Fruit fly (Drosophila melanogaster) whole organism, embryonic: Measurements from ENCODE around the gene CG32054.

Source experiments
- Abd-B ChIP-seq: fragments of 200-800 bp; sonication (Bioruptor generic); optimal IDR thresholded peaks from 2 replicates; lab custom pipeline; 2018; ENCODE audit warnings: missing biosample characterization, mild to moderate bottlenecking, missing genetic modification characterization, moderate library complexity
- Ada2b ChIP-seq: fragments of 200-800 bp; sonication (Bioruptor generic); IDR thresholded peaks from 2 replicates; pipeline ENCODE4 v1.3.6; 2022; ENCODE audit warnings: missing biosample characterization, missing genetic modification characterization
- C15 ChIP-seq: fragments of 200-800 bp; sonication (Bioruptor generic); IDR thresholded peaks from 3 replicates; pipeline ENCODE4 v1.3.6; 2022; ENCODE audit warnings: missing biosample characterization, missing genetic modification characterization
- CG10543 ChIP-seq: fragments of 200-800 bp; sonication (Bioruptor generic); optimal IDR thresholded peaks from 3 replicates; lab custom pipeline; 2017; ENCODE audit warnings: missing biosample characterization, mild to moderate bottlenecking, missing genetic modification characterization, moderate library complexity
- CG11247 ChIP-seq: fragments of 200-800 bp; sonication (Bioruptor generic); IDR thresholded peaks from 2 replicates; pipeline ENCODE4 v1.3.6; 2022; ENCODE audit warnings: missing biosample characterization, missing genetic modification characterization
- CG11560 ChIP-seq: fragments of 200-800 bp; sonication (Bioruptor generic); IDR thresholded peaks from 3 replicates; pipeline ENCODE4 v1.3.6; 2022; ENCODE audit warnings: missing biosample characterization, missing genetic modification characterization
- CG11696 ChIP-seq: fragments of 200-800 bp; sonication (Bioruptor generic); IDR thresholded peaks from 2 replicates; pipeline ENCODE4 v1.3.6; 2022; ENCODE audit warnings: missing biosample characterization, missing genetic modification characterization
- CG12391 ChIP-seq: fragments of 200-800 bp; sonication (Bioruptor generic); optimal IDR thresholded peaks from 3 replicates; lab custom pipeline; 2018; ENCODE audit warnings: missing biosample characterization, mild to moderate bottlenecking, missing genetic modification characterization, moderate library complexity
- CG12942 ChIP-seq: fragments of 200-800 bp; sonication (Bioruptor generic); optimal IDR thresholded peaks from 3 replicates; lab custom pipeline; 2016; ENCODE audit warnings: missing biosample characterization, missing genetic modification characterization
- CG13894 ChIP-seq: fragments of 200-800 bp; sonication (Bioruptor generic); optimal IDR thresholded peaks from 3 replicates; lab custom pipeline; 2018; ENCODE audit warnings: missing biosample characterization, mild to moderate bottlenecking, missing genetic modification characterization, moderate library complexity
- CG15073 ChIP-seq: fragments of 200-800 bp; sonication (Bioruptor generic); optimal IDR thresholded peaks from 2 replicates; lab custom pipeline; 2016; ENCODE audit warnings: missing biosample characterization, missing genetic modification characterization
- CG1647 ChIP-seq: fragments of 200-800 bp; sonication (Bioruptor generic); optimal IDR thresholded peaks from 3 replicates; lab custom pipeline; 2016; ENCODE audit warnings: missing biosample characterization, missing genetic modification characterization
- CG2678 ChIP-seq: fragments of 200-800 bp; sonication (Bioruptor generic); optimal IDR thresholded peaks from 3 replicates; lab custom pipeline; 2019; ENCODE audit warnings: missing biosample characterization, mild to moderate bottlenecking, missing genetic modification characterization, moderate library complexity
- CG31441 ChIP-seq: fragments of 200-800 bp; sonication (Bioruptor generic); IDR thresholded peaks from 2 replicates; pipeline ENCODE4 v1.3.6; 2022; ENCODE audit warnings: missing biosample characterization, missing genetic modification characterization
- CG32772 ChIP-seq: fragments of 200-800 bp; sonication (Bioruptor generic); IDR thresholded peaks from 2 replicates; pipeline ENCODE4 v1.3.6; 2022; ENCODE audit warnings: missing biosample characterization, missing genetic modification characterization
- CG4707 ChIP-seq: fragments of 200-800 bp; sonication (Bioruptor generic); optimal IDR thresholded peaks from 2 replicates; lab custom pipeline; 2018; ENCODE audit warnings: missing biosample characterization, mild to moderate bottlenecking, missing genetic modification characterization, moderate library complexity
- CG6689 ChIP-seq: fragments of 200-800 bp; sonication (Bioruptor generic); IDR thresholded peaks from 2 replicates; pipeline ENCODE4 v1.3.6; 2022; ENCODE audit warnings: missing biosample characterization, missing genetic modification characterization
- CG7839 ChIP-seq: fragments of 200-800 bp; sonication (Bioruptor generic); optimal IDR thresholded peaks from 3 replicates; lab custom pipeline; 2018; ENCODE audit warnings: missing biosample characterization, mild to moderate bottlenecking, missing genetic modification characterization, moderate library complexity
- CoRest ChIP-seq: fragments of 200-800 bp; sonication (Bioruptor generic); optimal IDR thresholded peaks from 3 replicates; lab custom pipeline; 2018; ENCODE audit warnings: missing biosample characterization, mild to moderate bottlenecking, missing genetic modification characterization, moderate library complexity
- D ChIP-seq, 2 experiments: fragments of 200-800 bp in 1 of 2; fragments of >200 bp in 1 of 2; sonication (Bioruptor generic) in 1 of 2; optimal IDR thresholded peaks; 2 replicates in 1 of 2; 3 replicates in 1 of 2; lab custom pipeline; 2017; ENCODE audit warnings: mild to moderate bottlenecking in 1 of 2, missing biosample characterization in 1 of 2, missing genetic modification characterization in 1 of 2, missing genetic modification reagents in 1 of 2
- Dip2 ChIP-seq: fragments of 200-800 bp; sonication (Bioruptor generic); IDR thresholded peaks from 2 replicates; pipeline ENCODE4 v1.3.6; 2022; ENCODE audit warnings: missing biosample characterization, missing genetic modification characterization
- Drgx ChIP-seq: fragments of 200-800 bp; sonication (Bioruptor generic); IDR thresholded peaks from 2 replicates; pipeline ENCODE4 v1.3.6; 2022; ENCODE audit warnings: missing biosample characterization, missing genetic modification characterization
- HLH3B ChIP-seq: fragments of 200-800 bp; sonication (Bioruptor generic); IDR thresholded peaks from 2 replicates; pipeline ENCODE4 v1.3.6; 2022; ENCODE audit warnings: missing biosample characterization, missing genetic modification characterization
- HLHmδ ChIP-seq: fragments of 200-800 bp; sonication (Bioruptor generic); optimal IDR thresholded peaks from 2 replicates; lab custom pipeline; 2018; ENCODE audit warnings: missing biosample characterization, mild to moderate bottlenecking, missing genetic modification characterization, moderate library complexity
- Hmr ChIP-seq: fragments of 200-800 bp; sonication (Bioruptor generic); optimal IDR thresholded peaks from 3 replicates; lab custom pipeline; 2017; ENCODE audit warnings: mild to moderate bottlenecking, missing biosample characterization, missing genetic modification reagents, missing genetic modification characterization
- Hr3 ChIP-seq: fragments of 200-800 bp; sonication (Bioruptor generic); optimal IDR thresholded peaks from 3 replicates; lab custom pipeline; 2016; ENCODE audit warnings: missing biosample characterization, missing genetic modification characterization
- Max ChIP-seq: fragments of 200-800 bp; sonication (Bioruptor generic); optimal IDR thresholded peaks from 2 replicates; lab custom pipeline; 2016; ENCODE audit warnings: missing biosample characterization, mild to moderate bottlenecking, missing genetic modification characterization
- Oli ChIP-seq: fragments of 200-800 bp; sonication (Bioruptor generic); optimal IDR thresholded peaks from 2 replicates; lab custom pipeline; 2018; ENCODE audit warnings: missing biosample characterization, mild to moderate bottlenecking, missing genetic modification characterization, moderate library complexity
- Ravus ChIP-seq: fragments of 200-800 bp; sonication (Bioruptor generic); IDR thresholded peaks from 2 replicates; pipeline ENCODE4 v1.3.6; 2022; ENCODE audit warnings: missing biosample characterization, missing genetic modification characterization
- Rfx ChIP-seq: fragments of 200-800 bp; sonication (Bioruptor generic); IDR thresholded peaks from 2 replicates; pipeline ENCODE4 v1.3.6; 2022; ENCODE audit warnings: missing biosample characterization, missing genetic modification characterization
- Sox102F ChIP-seq: fragments of 200-800 bp; sonication (Bioruptor generic); optimal IDR thresholded peaks from 2 replicates; lab custom pipeline; 2018; ENCODE audit warnings: missing biosample characterization, mild to moderate bottlenecking, missing genetic modification characterization, moderate library complexity
- Trl ChIP-seq, 3 experiments: fragments of >200 bp in 2 of 3; fragments of 200-800 bp in 1 of 3; sonication (Bioruptor generic) in 1 of 3; optimal IDR thresholded peaks; 2 replicates in 1 of 3; 3 replicates in 2 of 3; lab custom pipeline; 2016 to 2017; ENCODE audit warnings: missing biosample characterization in 1 of 3, missing genetic modification characterization in 1 of 3
- ap ChIP-seq: fragments of 200-800 bp; sonication (Bioruptor generic); IDR thresholded peaks from 2 replicates; pipeline ENCODE4 v1.3.6; 2022; ENCODE audit warnings: missing biosample characterization, missing genetic modification characterization
- ara ChIP-seq: fragments of 200-800 bp; sonication (Bioruptor generic); IDR thresholded peaks from 2 replicates; pipeline ENCODE4 v1.3.6; 2022; ENCODE audit warnings: missing biosample characterization, missing genetic modification characterization
- ase ChIP-seq: fragments of 200-800 bp; sonication (Bioruptor generic); IDR thresholded peaks from 3 replicates; pipeline ENCODE4 v1.3.6; 2022; ENCODE audit warnings: missing biosample characterization, missing genetic modification characterization
- cad ChIP-seq: fragments of >200 bp; optimal IDR thresholded peaks from 2 replicates; lab custom pipeline; 2017; ENCODE audit warnings: missing biosample characterization, missing genetic modification characterization
- chif ChIP-seq, 2 experiments: fragments of 200-800 bp; sonication (Bioruptor generic); optimal IDR thresholded peaks; 3 replicates each; lab custom pipeline; 2016; ENCODE audit warnings: missing biosample characterization in 2 of 2, missing genetic modification characterization in 2 of 2
- corto ChIP-seq: fragments of 200-800 bp; sonication (Bioruptor generic); optimal IDR thresholded peaks from 2 replicates; lab custom pipeline; 2016; ENCODE audit warnings: missing biosample characterization, mild to moderate bottlenecking, missing genetic modification characterization, moderate library complexity
- croc ChIP-seq: fragments of 200-800 bp; sonication (Bioruptor generic); conservative IDR thresholded peaks from 3 replicates; pipeline ENCODE4 v1.3.6; 2022; ENCODE audit warnings: missing biosample characterization, missing genetic modification characterization
- dysf ChIP-seq: fragments of 200-800 bp; sonication (Bioruptor generic); IDR thresholded peaks from 3 replicates; pipeline ENCODE4 v1.3.6; 2022; ENCODE audit warnings: missing biosample characterization, missing genetic modification characterization
- ewg ChIP-seq: fragments of 200-800 bp; sonication (Bioruptor generic); optimal IDR thresholded peaks from 3 replicates; lab custom pipeline; 2017; ENCODE audit warnings: mild to moderate bottlenecking, missing biosample characterization, missing genetic modification reagents, missing genetic modification characterization
- hth ChIP-seq: fragments of >200 bp; optimal IDR thresholded peaks from 2 replicates; lab custom pipeline; 2017; ENCODE audit warnings: inconsistent platforms
- org-1 ChIP-seq: fragments of 200-800 bp; sonication (Bioruptor generic); optimal IDR thresholded peaks from 2 replicates; lab custom pipeline; 2017; ENCODE audit warnings: missing biosample characterization, missing genetic modification characterization
- pan ChIP-seq, 4 experiments: fragments of >200 bp in 3 of 4; fragments of 200-800 bp in 1 of 4; sonication (Bioruptor generic) in 1 of 4; optimal IDR thresholded peaks in 3 of 4; IDR thresholded peaks in 1 of 4; 2 replicates each; pipeline versions ENCODE4 v1.3.6 to Lab custom; 2017 to 2022; ENCODE audit warnings: missing biosample characterization in 2 of 4, missing genetic modification characterization in 2 of 4, mixed read lengths in 1 of 4
- prd ChIP-seq, 3 experiments: fragments of >200 bp in 2 of 3; fragments of 200-800 bp in 1 of 3; sonication (Bioruptor generic) in 1 of 3; optimal IDR thresholded peaks in 2 of 3; IDR thresholded peaks in 1 of 3; 2 replicates in 2 of 3; 3 replicates in 1 of 3; pipeline versions ENCODE4 v1.3.6 to Lab custom; 2017 to 2022; ENCODE audit warnings: missing biosample characterization in 1 of 3, missing genetic modification characterization in 1 of 3
- run ChIP-seq: fragments of 200-800 bp; sonication (Bioruptor generic); optimal IDR thresholded peaks from 3 replicates; lab custom pipeline; 2018; ENCODE audit warnings: missing biosample characterization, mild to moderate bottlenecking, missing genetic modification characterization
- slp2 ChIP-seq: fragments of 200-800 bp; sonication (Bioruptor generic); optimal IDR thresholded peaks from 2 replicates; lab custom pipeline; 2016; ENCODE audit warnings: missing biosample characterization, missing genetic modification characterization
- tup ChIP-seq: fragments of 200-800 bp; sonication (Bioruptor generic); optimal IDR thresholded peaks from 2 replicates; lab custom pipeline; 2016; ENCODE audit warnings: missing biosample characterization, mild to moderate bottlenecking, missing genetic modification characterization, moderate library complexity
- tx ChIP-seq: fragments of 200-800 bp; sonication (Bioruptor generic); optimal IDR thresholded peaks from 2 replicates; lab custom pipeline; 2016; ENCODE audit warnings: missing biosample characterization, missing genetic modification characterization

CG32054 gene

dm6 chr3L:10110379-10110778 is 15.8 kb upstream of the CG32054 start (continued):
- TF ChIP-seq Trl (optimal IDR thresholded peaks at IDR 0.05; lab: Kevin White, UChicago) (no peak), Trl (GFP tag; optimal IDR thresholded peaks at IDR 0.05; lab: Kevin White, UChicago) (no peak), ap (GFP tag; lab: Robert Waterston, UW) (no peak), CG11560 (tag; lab: Robert Waterston, UW) (0 out of 3 replicates have a peak, but pooled peaks have one; percentile 8), slp2 (GFP tag; lab: Kevin White, UChicago) (no peak), Ravus (GFP tag; lab: Robert Waterston, UW) (no peak), ase (GFP tag; lab: Robert Waterston, UW) (0 out of 3 replicates have a peak, but pooled peaks have one; percentile 25), CG6689 (GFP tag; lab: Robert Waterston, UW) (no peak), hth (no peak), D (optimal IDR thresholded peaks at IDR 0.05; lab: Kevin White, UChicago) (no peak), D (GFP tag; optimal IDR thresholded peaks at IDR 0.05; lab: Kevin White, UChicago) (no peak), CG11247 (0 out of 2 replicates have a peak, but pooled peaks have one; percentile 24), run (tag; lab: Kevin White, UChicago) (no peak), cad (GFP tag; lab: Kevin White, UChicago) (no peak), CG31441 (GFP tag; lab: Robert Waterston, UW) (peak; percentile 39; the same call in 1 of the 2 replicates), CG11696 (no peak), Rfx (GFP tag; lab: Robert Waterston, UW) (peak; percentile 26; the same call in 1 of the 2 replicates), Ada2b (peak; percentile 30; the same call in 1 of the 2 replicates), tx (GFP tag; lab: Kevin White, UChicago) (no peak), chif (GFP tag; optimal IDR thresholded peaks at IDR 0.05; lab: Kevin White, UChicago) (no peak), Max (GFP tag; lab: Kevin White, UChicago) (no peak), dysf (GFP tag; lab: Robert Waterston, UW) (peak; percentile 42; the same call in 2 of the 3 replicates), corto (GFP tag; lab: Kevin White, UChicago) (no peak), CG4707 (GFP tag; lab: Kevin White, UChicago) (no peak), croc (GFP tag; lab: Robert Waterston, UW) (peak; percentile 25; the same call in 1 of the 3 replicates), org-1 (GFP tag; lab: Kevin White, UChicago) (no peak), pan (optimal IDR thresholded peaks at IDR 0.05; lab: Kevin White, UChicago) (no peak), pan (GFP tag; optimal IDR thresholded peaks at IDR 0.05 in 1 of 2, IDR thresholded peaks at IDR 0.05 in 1 of 2) (peak in 1 of 2 experiments; percentile 57), CoRest (peak; percentile 20), Drgx (peak; percentile 56; the same call in 1 of the 2 replicates), C15 (GFP tag; lab: Robert Waterston, UW) (no peak), HLHmδ (GFP tag; lab: Kevin White, UChicago) (no peak), CG7839 (tag; lab: Kevin White, UChicago) (peak; percentile 35), CG10543 (no peak), Dip2 (GFP tag; lab: Robert Waterston, UW) (no peak), HLH3B (GFP tag; lab: Robert Waterston, UW) (peak; percentile 12; the same call in 1 of the 2 replicates), Hr3 (GFP tag; lab: Kevin White, UChicago) (no peak), CG12942 (no peak), ewg (no peak), ara (GFP tag; lab: Robert Waterston, UW) (0 out of 2 replicates have a peak, but pooled peaks have one; percentile 26), Sox102F (GFP tag; lab: Kevin White, UChicago) (peak; percentile 29), CG12391 (tag; lab: Kevin White, UChicago) (no peak), Hmr (GFP tag; lab: Kevin White, UChicago) (no peak), CG15073 (GFP tag; lab: Kevin White, UChicago) (no peak), tup (GFP tag; lab: Kevin White, UChicago) (no peak), CG1647 (GFP tag; lab: Kevin White, UChicago) (no peak), Oli (tag; lab: Kevin White, UChicago) (peak; percentile 13), CG32772 (GFP tag; lab: Robert Waterston, UW) (peak; percentile 17; the same call in 1 of the 2 replicates), Abd-B (peak; percentile 9), prd (optimal IDR thresholded peaks at IDR 0.05; lab: Kevin White, UChicago) (no peak), prd (GFP tag; IDR thresholded peaks at IDR 0.05; lab: Robert Waterston, UW) (peak; percentile 16; the same call in 1 of the 3 replicates), CG13894 (no peak), CG2678 (peak; percentile 42)
